Fruit fly (Drosophila melanogaster): ENCODE measurements around the gene CG43317.

Gene CG43317

DNA sequence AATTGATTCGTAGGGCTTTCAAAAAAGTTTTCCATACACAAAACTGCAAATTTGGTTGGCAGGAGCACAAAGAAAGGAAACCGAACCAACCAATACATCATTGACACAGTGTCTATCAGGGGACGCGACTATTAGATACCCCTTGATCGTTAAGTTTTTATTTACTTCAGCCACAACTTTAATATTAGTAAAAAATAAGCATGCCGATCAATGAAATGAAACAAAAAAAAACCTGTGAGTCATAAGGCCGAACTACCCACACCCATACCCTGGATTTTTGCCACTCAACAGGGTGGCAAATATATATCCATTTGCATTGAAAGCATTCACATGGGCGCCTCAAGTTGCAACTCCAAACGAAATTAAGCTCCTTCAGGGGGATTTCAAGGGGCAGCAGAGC lies 17.9 kb downstream of the CG43317 start (continued):
- TF ChIP-seq fd3F (GFP tag; optimal IDR thresholded peaks at IDR 0.05) (no peak), unc-4 (GFP tag; IDR thresholded peaks at IDR 0.05; ENCODE audit: partially characterized antibody) (no peak), mam (GFP tag; optimal IDR thresholded peaks at IDR 0.05) (no peak), hb (GFP tag; IDR thresholded peaks at IDR 0.05; ENCODE audit: partially characterized antibody) (no peak), dm (GFP tag; optimal IDR thresholded peaks at IDR 0.05) (no peak), Adf1 (GFP tag; IDR thresholded peaks at IDR 0.05) (no peak), ac (GFP tag; optimal IDR thresholded peaks at IDR 0.05) (no peak), luna (GFP tag; optimal IDR thresholded peaks at IDR 0.05) (no peak), psq (GFP tag; optimal IDR thresholded peaks at IDR 0.05) (no peak), CG4424 (GFP tag; optimal IDR thresholded peaks at IDR 0.05) (no peak), CG13424 (tag; optimal IDR thresholded peaks at IDR 0.05) (no peak), CG33557 (GFP tag; optimal IDR thresholded peaks at IDR 0.05) (no peak), sens-2 (GFP tag; IDR thresholded peaks at IDR 0.05) (no peak), gcm2 (GFP tag; optimal IDR thresholded peaks at IDR 0.05) (no peak), fd96Cb (tag; optimal IDR thresholded peaks at IDR 0.05) (peak; percentile 9), Dek (tag; optimal IDR thresholded peaks at IDR 0.05) (no peak), az2 (GFP tag; optimal IDR thresholded peaks at IDR 0.05) (no peak), ttk (GFP tag; IDR thresholded peaks at IDR 0.05) (peak; percentile 50; the same call in 1 of the 2 replicates), Kr (GFP tag; optimal IDR thresholded peaks at IDR 0.05) (no peak), CG9215 (GFP tag; IDR thresholded peaks at IDR 0.05) (no peak), CG2120 (GFP tag; optimal IDR thresholded peaks at IDR 0.05) (no peak), MESR4 (GFP tag; optimal IDR thresholded peaks at IDR 0.05) (no peak), CG4707 (GFP tag; optimal IDR thresholded peaks at IDR 0.05) (no peak), btn (GFP tag; optimal IDR thresholded peaks at IDR 0.05) (no peak), CG34422 (GFP tag; IDR thresholded peaks at IDR 0.05) (peak; percentile 52; the same call in 1 of the 3 replicates), dysf (GFP tag; IDR thresholded peaks at IDR 0.05) (peak; percentile 44; the same call in 1 of the 3 replicates), cas (GFP tag; IDR thresholded peaks at IDR 0.05) (no peak), CG31441 (GFP tag; IDR thresholded peaks at IDR 0.05) (no peak), Oaz (GFP tag; IDR thresholded peaks at IDR 0.05) (no peak), CG33213 (GFP tag; optimal IDR thresholded peaks at IDR 0.05) (no peak), sens (GFP tag) (peak; percentile 60), CkIIα-i1 (GFP tag; IDR thresholded peaks at IDR 0.05) (no peak), slp2 (GFP tag; optimal IDR thresholded peaks at IDR 0.05) (no peak), CG12942 (GFP tag; optimal IDR thresholded peaks at IDR 0.05) (no peak), fru (optimal IDR thresholded peaks at IDR 0.05) (no peak), tll (GFP tag; optimal IDR thresholded peaks at IDR 0.05) (no peak), CG6683 (GFP tag; optimal IDR thresholded peaks at IDR 0.05) (no peak), Antp (GFP tag; optimal IDR thresholded peaks at IDR 0.05) (no peak), CG18764 (GFP tag; optimal IDR thresholded peaks at IDR 0.05) (no peak), CG8765 (GFP tag; IDR thresholded peaks at IDR 0.05) (no peak), row (GFP tag; IDR thresholded peaks at IDR 0.05) (peak; percentile 46; the same call in 2 of the 3 replicates), CG10366 (GFP tag; IDR thresholded peaks at IDR 0.05) (peak; percentile 31; the same call in 1 of the 2 replicates), wor (GFP tag; IDR thresholded peaks at IDR 0.05) (no peak), CG7928 (GFP tag; optimal IDR thresholded peaks at IDR 0.05) (no peak), CG14667 (GFP tag; IDR thresholded peaks at IDR 0.05) (no peak), danr (GFP tag; IDR thresholded peaks at IDR 0.05) (no peak), lilli (GFP tag; optimal IDR thresholded peaks at IDR 0.05) (peak; percentile 28), CG7271 (tag; optimal IDR thresholded peaks at IDR 0.05) (no peak), CG10209 (GFP tag; optimal IDR thresholded peaks at IDR 0.05) (no peak), CG16863 (GFP tag; optimal IDR thresholded peaks at IDR 0.05) (peak; percentile 6), NK7.1 (GFP tag; optimal IDR thresholded peaks at IDR 0.05) (no peak), CG12236 (GFP tag; optimal IDR thresholded peaks at IDR 0.05) (no peak), caup (GFP tag; optimal IDR thresholded peaks at IDR 0.05; ENCODE audit: severe bottlenecking) (no peak)

Measured in whole organism, embryonic.